Fruit fly (Drosophila melanogaster): Measurements from ENCODE around the gene Ugt49B2.

Gene Ugt49B2

DNA sequence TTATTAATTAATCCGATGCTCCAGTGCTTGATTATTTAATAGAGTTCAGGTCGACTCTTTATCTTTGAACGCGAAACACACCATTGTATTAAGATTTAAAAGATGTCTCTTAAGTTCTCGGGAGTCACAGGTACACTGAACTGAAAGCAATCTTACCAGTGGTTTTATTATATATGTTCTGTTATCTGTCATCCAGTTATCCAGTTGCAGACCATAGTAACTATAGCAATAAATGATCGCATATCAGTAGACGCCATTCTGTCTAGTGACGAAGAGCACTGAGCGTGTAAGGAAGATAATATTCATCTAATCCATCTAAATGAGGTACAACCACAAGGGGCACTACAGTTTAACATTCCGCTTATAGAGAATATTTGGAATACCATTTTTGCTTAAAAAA lies at the start of gene Ugt49B2:
TSS of gene Ugt49B2 (minus strand) at position 101 of the 400 bp plus-strand sequence.
- TF ChIP-seq Sin3A (optimal IDR thresholded peaks at IDR 0.05) (no peak), h (optimal IDR thresholded peaks at IDR 0.05) (no peak), psq (optimal IDR thresholded peaks at IDR 0.05) (no peak), Myc (optimal IDR thresholded peaks at IDR 0.05) (no peak), ttk (optimal IDR thresholded peaks at IDR 0.05) (no peak), insv (optimal IDR thresholded peaks at IDR 0.05) (no peak)

DNA sequence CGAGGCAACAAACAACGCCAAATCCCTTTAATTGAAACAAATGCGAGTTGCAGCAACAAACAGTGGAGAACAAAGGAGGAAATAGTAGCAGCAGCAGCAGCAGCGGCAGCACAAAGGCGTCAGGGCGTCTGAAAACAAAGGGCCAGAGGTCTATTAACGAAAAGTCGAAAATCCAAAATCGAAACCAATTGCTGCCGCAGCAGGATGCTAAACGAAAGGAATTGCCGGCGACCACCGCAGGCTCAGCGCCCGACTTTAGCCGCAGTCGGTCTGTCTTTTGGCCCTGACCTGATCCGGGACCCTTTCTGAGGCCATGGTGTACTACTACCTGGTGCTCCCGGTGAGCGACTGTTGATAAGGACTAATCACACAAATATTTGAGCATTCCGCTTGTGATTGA lies 48.1 kb upstream of the Ugt49B2 start:
- no peak for TF ChIP-seq ttk (optimal IDR thresholded peaks at IDR 0.05)
- no peak for TF ChIP-seq h (optimal IDR thresholded peaks at IDR 0.05)
- no peak for TF ChIP-seq insv (optimal IDR thresholded peaks at IDR 0.05)
- no peak for TF ChIP-seq Sin3A (optimal IDR thresholded peaks at IDR 0.05)
- TF ChIP-seq psq (optimal IDR thresholded peaks at IDR 0.05), result no peak
- no peak for TF ChIP-seq Myc (optimal IDR thresholded peaks at IDR 0.05)

DNA sequence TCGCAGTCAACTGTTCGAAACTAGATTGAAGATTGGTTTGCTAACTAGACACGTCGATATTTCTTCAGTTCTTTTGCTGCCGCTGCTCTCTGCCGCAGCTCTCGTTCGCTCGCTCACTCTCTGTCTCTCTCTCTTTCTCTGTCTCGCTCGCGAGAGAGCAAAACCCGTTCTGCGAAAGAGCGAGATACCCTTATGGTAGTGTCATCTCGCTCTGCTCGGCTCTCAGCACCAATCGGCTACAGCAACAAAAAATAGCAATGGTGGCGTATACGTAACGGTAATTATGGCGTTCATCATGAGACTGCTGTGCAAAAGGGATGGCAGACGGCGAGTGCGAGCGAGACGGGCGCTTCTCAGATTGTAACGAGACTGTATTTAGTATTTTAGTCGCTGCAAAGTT lies 46.8 kb upstream of the Ugt49B2 start, which contains the start of gene lbe:
TSS of gene lbe (minus strand) at position 204 of the 400 bp plus-strand sequence.
- TF ChIP-seq ttk (optimal IDR thresholded peaks at IDR 0.05) (no peak), Myc (optimal IDR thresholded peaks at IDR 0.05) (no peak), Sin3A (optimal IDR thresholded peaks at IDR 0.05) (no peak), insv (optimal IDR thresholded peaks at IDR 0.05) (no peak), h (optimal IDR thresholded peaks at IDR 0.05) (no peak), psq (optimal IDR thresholded peaks at IDR 0.05) (no peak)

DNA sequence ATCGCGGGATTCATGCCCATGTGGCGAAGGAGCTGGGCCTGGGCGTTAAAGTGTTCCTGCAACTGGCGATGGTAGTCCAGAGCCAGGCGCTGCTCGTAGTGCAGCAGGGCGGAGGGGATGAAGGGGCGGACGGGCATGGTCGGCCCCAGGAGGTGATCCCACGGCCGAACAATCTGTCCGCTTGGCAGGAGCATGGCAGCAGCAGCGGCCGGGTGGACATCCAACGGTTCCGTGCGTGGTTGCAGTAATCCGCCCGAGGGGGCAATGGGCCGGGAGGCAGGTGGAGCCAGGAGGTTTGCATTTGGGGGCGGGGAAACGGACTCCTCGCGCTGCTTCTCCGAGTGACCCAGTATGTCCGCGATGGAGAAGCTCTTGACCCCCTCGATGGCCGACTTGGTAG lies 45.8 kb upstream of the Ugt49B2 start:
- TF ChIP-seq Sin3A (optimal IDR thresholded peaks at IDR 0.05), result no peak
- no peak for TF ChIP-seq ttk (optimal IDR thresholded peaks at IDR 0.05)
- no peak for TF ChIP-seq psq (optimal IDR thresholded peaks at IDR 0.05)
- no peak for TF ChIP-seq Myc (optimal IDR thresholded peaks at IDR 0.05)
- TF ChIP-seq insv (optimal IDR thresholded peaks at IDR 0.05), result no peak
- no peak for TF ChIP-seq h (optimal IDR thresholded peaks at IDR 0.05)

DNA sequence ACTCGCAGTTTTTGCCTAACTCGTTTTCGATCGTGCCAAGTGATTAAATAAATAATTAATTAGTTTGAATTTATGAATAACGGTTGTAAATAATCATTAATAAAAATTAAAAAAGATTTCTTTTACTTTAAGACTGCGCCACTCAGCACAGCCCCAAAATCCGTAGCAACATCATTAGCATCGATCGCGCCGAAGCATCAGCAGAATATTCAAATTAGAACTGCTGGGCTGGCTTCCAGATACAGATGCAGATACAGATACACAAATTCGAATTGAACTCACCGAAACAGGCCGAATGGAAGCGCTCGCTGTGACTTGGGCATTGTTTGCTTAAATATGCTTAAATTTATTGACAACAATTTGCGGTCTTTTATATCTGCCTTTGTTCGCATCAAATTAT lies 41.2 kb upstream of the Ugt49B2 start:
- TF ChIP-seq psq (optimal IDR thresholded peaks at IDR 0.05) (no peak), Sin3A (optimal IDR thresholded peaks at IDR 0.05) (no peak), insv (optimal IDR thresholded peaks at IDR 0.05) (no peak), ttk (optimal IDR thresholded peaks at IDR 0.05) (no peak), Myc (optimal IDR thresholded peaks at IDR 0.05) (no peak), h (optimal IDR thresholded peaks at IDR 0.05) (no peak)

DNA sequence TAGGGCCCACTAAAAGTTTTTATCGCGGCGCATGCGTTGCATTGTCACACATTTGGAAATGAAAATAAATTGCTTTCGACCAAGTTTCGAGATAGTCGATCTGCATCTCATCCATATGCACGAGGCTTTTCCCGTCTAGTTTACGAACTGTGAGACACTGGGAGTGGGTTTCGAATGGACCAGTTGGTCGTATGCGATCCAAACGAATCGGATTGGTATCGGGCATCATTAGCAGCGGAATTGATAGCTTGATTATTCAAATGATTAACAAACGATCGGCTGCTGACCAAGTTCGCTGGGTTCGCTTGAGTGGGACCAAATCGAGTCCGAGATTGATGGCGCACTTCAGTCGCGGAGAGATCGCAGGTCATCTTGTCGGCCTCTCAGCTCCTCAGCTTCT lies 40.6 kb upstream of the Ugt49B2 start:
- TF ChIP-seq psq (optimal IDR thresholded peaks at IDR 0.05), result no peak
- no peak for TF ChIP-seq h (optimal IDR thresholded peaks at IDR 0.05)

DNA sequence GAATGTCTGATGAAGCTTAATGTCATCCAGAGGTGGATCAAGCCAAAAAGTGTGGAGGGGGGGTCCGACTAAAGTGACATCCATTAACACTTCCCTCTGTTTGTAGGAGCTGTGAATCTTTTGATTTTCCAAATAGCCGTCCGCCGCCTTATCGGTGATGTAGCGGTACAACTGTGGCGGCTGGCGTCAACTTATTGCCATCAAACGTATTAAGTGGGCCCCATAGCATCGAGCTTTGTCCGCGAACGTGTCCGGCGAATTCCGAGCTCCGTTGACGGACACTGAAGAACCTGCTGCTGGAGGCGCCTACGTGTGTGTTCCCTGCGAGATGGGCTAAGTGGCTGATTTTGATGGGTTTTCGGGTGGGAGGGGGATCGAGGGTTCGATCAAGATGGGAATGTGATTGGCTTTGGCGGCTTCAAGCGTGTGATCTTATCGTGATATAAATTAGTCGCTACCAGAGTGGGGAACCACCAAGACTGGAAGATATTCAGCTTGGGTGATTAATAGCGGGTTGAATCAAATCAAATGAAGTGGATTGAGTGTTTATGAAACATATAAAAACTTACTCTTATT lies 38.1 kb upstream of the Ugt49B2 start:
- TF ChIP-seq insv (optimal IDR thresholded peaks at IDR 0.05) (no peak), Sin3A (optimal IDR thresholded peaks at IDR 0.05) (no peak)

DNA sequence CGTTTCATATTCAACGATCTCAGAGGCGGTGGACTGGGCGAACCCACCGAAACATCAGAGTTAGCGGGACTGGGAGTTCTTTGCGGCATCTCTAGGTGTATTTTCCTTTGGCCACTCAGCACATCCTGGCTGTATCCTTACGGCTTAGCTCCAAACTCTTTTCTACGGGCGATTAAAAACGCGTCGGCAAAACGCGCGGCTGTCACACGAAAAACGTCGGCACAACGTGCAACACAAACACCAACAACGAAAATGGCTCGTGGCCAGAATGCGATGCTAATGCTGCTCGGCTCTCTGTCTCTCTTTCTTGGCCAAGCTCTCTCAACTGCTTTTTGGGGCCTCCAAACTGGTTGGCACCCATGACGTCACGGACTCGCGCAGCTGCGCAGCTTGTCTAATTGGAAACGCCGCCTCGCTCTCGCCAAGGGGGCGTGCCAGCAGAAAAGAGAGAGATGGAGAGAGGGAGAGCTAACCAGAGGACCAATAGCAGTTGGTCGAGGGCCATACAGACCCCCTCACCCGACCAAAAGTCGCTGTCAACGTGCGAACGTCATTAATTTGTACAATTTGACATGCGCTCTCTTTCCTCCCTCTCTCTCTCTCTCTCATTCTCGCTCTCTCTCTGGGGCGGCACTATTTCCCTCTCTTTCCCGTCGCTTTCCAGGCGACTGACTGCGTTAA lies 34.5 kb upstream of the Ugt49B2 start, which contains the start of gene lbl:
TSS of gene lbl (minus strand) at position 255 of the 681 bp plus-strand sequence.
- TF ChIP-seq Sin3A (optimal IDR thresholded peaks at IDR 0.05) (no peak), Myc (optimal IDR thresholded peaks at IDR 0.05) (no peak), psq (optimal IDR thresholded peaks at IDR 0.05) (no peak)

DNA sequence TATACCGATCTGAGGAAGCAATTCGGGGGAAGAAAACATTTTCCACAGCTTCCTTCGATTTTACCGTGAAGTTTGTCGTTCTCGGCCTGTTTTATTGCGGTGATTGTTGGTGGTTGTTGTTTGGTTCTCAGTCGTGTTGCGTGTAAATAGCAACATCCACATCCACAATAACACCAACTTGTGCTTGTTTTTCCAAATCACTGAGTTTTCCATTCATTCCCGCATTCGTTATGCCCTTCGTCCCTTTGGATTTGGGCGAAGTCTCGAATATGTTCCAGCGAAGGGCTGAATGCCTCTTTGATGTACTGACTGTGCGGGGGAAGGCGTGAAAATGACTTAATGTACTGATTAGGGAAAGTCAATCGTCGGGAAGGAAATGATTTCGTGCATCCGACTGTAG lies 27.3 kb upstream of the Ugt49B2 start:
- TF ChIP-seq Sin3A (optimal IDR thresholded peaks at IDR 0.05) (no peak), psq (optimal IDR thresholded peaks at IDR 0.05) (no peak), h (optimal IDR thresholded peaks at IDR 0.05) (no peak), Myc (optimal IDR thresholded peaks at IDR 0.05) (no peak), ttk (optimal IDR thresholded peaks at IDR 0.05) (no peak), insv (optimal IDR thresholded peaks at IDR 0.05) (no peak)

DNA sequence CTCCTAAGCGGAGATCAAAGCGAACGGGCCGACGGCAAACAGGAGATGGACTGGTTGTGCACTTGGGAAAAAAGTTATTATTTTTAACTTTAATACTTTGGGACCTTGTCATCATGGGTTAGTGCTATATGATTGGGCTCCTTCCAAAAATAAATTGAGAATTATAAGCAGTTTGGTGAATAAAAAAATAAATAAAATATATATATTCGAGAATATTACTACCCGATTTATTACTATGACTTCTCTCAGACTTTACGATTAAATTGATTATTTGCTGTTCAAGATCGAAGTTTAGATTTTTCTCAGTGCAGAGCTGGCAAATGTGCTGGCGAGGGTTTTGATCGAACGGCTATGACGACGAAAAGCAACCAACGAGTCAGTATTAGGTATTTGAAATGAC lies 20.4 kb upstream of the Ugt49B2 start:
- no peak for TF ChIP-seq insv (optimal IDR thresholded peaks at IDR 0.05)
- TF ChIP-seq ttk (optimal IDR thresholded peaks at IDR 0.05), result no peak

DNA sequence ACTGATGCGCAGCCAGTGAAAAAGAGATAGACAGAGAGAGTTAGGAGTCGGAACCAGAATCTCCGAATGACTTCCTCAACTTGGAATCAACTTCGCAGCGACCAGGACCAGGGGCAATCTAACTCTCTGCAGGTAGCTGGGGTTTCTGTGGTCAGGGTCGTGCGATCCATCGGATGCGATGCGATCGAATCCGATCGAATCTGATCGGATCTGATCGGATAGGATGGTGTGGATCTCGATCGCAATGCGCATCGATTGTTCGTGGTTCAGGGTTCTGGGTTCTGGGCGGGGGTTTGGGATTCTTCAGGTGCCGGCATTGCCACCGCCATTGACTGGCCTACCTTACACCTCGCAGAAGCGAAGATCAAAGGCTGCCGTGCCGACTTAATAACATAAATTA lies 19.7 kb upstream of the Ugt49B2 start:
- TF ChIP-seq Sin3A (optimal IDR thresholded peaks at IDR 0.05), result no peak
- no peak for TF ChIP-seq Myc (optimal IDR thresholded peaks at IDR 0.05)
- no peak for TF ChIP-seq h (optimal IDR thresholded peaks at IDR 0.05)
- no peak for TF ChIP-seq ttk (optimal IDR thresholded peaks at IDR 0.05)
- no peak for TF ChIP-seq insv (optimal IDR thresholded peaks at IDR 0.05)
- no peak for TF ChIP-seq psq (optimal IDR thresholded peaks at IDR 0.05)

DNA sequence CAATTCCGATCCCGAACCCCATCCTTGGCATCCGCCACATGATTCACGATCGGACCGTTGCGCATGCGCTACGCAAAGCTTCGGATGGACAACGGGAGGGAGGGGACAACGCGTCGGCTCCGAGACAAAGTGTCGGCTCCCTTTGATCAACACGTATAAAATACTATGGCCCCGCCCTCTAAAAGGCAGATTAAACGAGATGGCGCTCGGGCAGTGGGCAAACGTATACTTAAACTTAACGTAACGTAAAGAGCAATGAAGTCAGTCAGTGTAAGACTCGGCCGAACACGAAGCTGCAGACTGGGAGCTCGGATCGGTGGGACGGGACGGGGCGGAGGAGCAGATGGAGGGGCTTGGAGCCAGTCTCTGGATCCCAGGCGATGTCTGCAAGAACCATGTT lies 17.3 kb upstream of the Ugt49B2 start:
- TF ChIP-seq insv (optimal IDR thresholded peaks at IDR 0.05) (no peak), Myc (optimal IDR thresholded peaks at IDR 0.05) (no peak), Sin3A (optimal IDR thresholded peaks at IDR 0.05) (no peak)

DNA sequence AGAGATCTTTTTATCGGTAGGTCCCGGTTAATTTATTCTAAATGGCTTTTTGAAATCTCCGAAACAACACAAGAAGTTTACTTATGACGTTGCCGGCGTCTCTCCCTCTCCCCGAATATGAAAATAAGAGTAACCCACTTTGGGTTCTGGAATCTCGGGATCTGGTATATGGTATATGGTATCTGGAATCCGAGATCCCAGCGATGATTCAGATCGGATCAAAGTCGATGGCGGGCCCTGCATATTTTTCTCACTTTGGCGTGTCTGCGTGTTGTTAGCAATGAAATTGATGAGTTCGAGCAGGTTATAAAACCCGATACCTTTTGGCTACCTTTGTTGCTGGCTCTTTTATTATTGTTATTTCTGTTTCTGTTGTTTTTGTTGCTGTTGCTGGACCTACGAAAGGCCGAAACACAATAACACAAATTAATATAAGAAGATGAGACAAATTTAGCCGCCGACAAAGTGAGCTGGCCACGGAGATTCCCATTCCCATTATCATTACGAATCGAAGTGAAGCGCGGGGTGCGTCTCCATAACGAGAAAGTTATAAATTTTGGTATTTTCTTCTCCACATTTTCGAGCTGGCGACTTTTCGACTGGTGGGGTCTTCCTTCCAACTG lies 15.6 kb upstream of the Ugt49B2 start:
- TF ChIP-seq Myc (optimal IDR thresholded peaks at IDR 0.05) (no peak), psq (optimal IDR thresholded peaks at IDR 0.05) (no peak), h (optimal IDR thresholded peaks at IDR 0.05) (no peak), ttk (optimal IDR thresholded peaks at IDR 0.05) (no peak)

Data from Kc167 (cell line).